Worm (Caenorhabditis elegans) whole organism, L1 larva: Measurements from ENCODE around the gene T12C9.7.

ENCODE experiments used
- C16A3.4 ChIP-seq: fragments of 150-350 bp; optimal IDR thresholded peaks from 2 replicates; lab custom pipeline; 2014; ENCODE audit warnings: missing biosample characterization, missing genetic modification characterization
- F16B12.6 ChIP-seq: fragments of 150-350 bp; optimal IDR thresholded peaks from 2 replicates; lab custom pipeline; 2014; ENCODE audit warnings: missing biosample characterization, missing genetic modification characterization
- aha-1 ChIP-seq: fragments of 150-350 bp; optimal IDR thresholded peaks from 2 replicates; lab custom pipeline; 2014; ENCODE audit warnings: missing biosample characterization, missing genetic modification characterization
- ama-1 ChIP-seq: fragments of 150-350 bp; optimal IDR thresholded peaks from 2 replicates; lab custom pipeline; 2014
- blmp-1 ChIP-seq: fragments of 150-350 bp; optimal IDR thresholded peaks from 2 replicates; lab custom pipeline; 2014; ENCODE audit warnings: missing biosample characterization, missing genetic modification characterization
- ceh-63 ChIP-seq: fragments of 200-800 bp; sonication (Bioruptor generic); optimal IDR thresholded peaks from 2 replicates; lab custom pipeline; 2018; ENCODE audit warnings: mild to moderate bottlenecking, missing genetic modification characterization, missing compliant biosample characterization
- ceh-82 ChIP-seq, 3 experiments: fragments of 150-350 bp in 1 of 3; sonication (generic microtip) in 2 of 3; optimal IDR thresholded peaks; 2 replicates each; lab custom pipeline; 2014 to 2017; ENCODE audit warnings: missing biosample characterization in 3 of 3, missing genetic modification characterization in 3 of 3
- ceh-88 ChIP-seq: fragments of 200-800 bp; sonication (Bioruptor generic); IDR thresholded peaks from 2 replicates; pipeline ENCODE4 v1.3.6; 2022; ENCODE audit warnings: missing genetic modification characterization, missing compliant biosample characterization
- ces-1 ChIP-seq: fragments of 150-350 bp; optimal IDR thresholded peaks from 2 replicates; lab custom pipeline; 2014; ENCODE audit warnings: missing biosample characterization, missing genetic modification reagents, missing genetic modification characterization
- dpl-1 ChIP-seq, 3 experiments: fragments of 150-350 bp in 2 of 3; sonication (generic microtip) in 1 of 3; optimal IDR thresholded peaks; 2 replicates each; lab custom pipeline; 2014 to 2017; ENCODE audit warnings: missing biosample characterization in 3 of 3, missing genetic modification characterization in 3 of 3, missing genetic modification reagents in 3 of 3
- efl-1 ChIP-seq, 4 experiments: fragments of 150-350 bp; optimal IDR thresholded peaks in 3 of 4; peaks in 1 of 4; 1 replicate in 1 of 4; 2 replicates in 3 of 4; lab custom pipeline; 2014; ENCODE audit warnings: missing biosample characterization in 2 of 4, missing genetic modification characterization in 2 of 4, missing genetic modification reagents in 2 of 4
- elt-2 ChIP-seq: sonication (generic microtip); optimal IDR thresholded peaks from 2 replicates; lab custom pipeline; 2016; ENCODE audit warnings: missing genetic modification characterization, mild to moderate bottlenecking, inconsistent platforms, missing compliant biosample characterization, missing genetic modification reagents
- elt-3 ChIP-seq, 6 experiments: fragments of 150-350 bp in 1 of 6; sonication (generic microtip); optimal IDR thresholded peaks; 2 replicates each; lab custom pipeline; 2017 to 2018; ENCODE audit warnings: missing biosample characterization in 6 of 6, missing genetic modification characterization in 6 of 6, inconsistent platforms in 1 of 6
- fkh-10 ChIP-seq: sonication (generic microtip); optimal IDR thresholded peaks from 2 replicates; lab custom pipeline; 2017; ENCODE audit warnings: missing biosample characterization, missing genetic modification reagents, missing genetic modification characterization
- hlh-4 ChIP-seq: sonication (generic microtip); optimal IDR thresholded peaks from 2 replicates; lab custom pipeline; 2016; ENCODE audit warnings: mild to moderate bottlenecking, missing genetic modification characterization, missing compliant biosample characterization
- hpl-2 ChIP-seq: fragments of 150-350 bp; optimal IDR thresholded peaks from 2 replicates; lab custom pipeline; 2014; ENCODE audit warnings: missing biosample characterization, missing genetic modification reagents, missing genetic modification characterization
- lin-15B ChIP-seq: fragments of 150-350 bp; sonication (generic microtip); optimal IDR thresholded peaks from 3 replicates; lab custom pipeline; 2014; ENCODE audit warnings: missing biosample characterization, missing genetic modification characterization
- lin-35 ChIP-seq, 2 experiments: fragments of 150-350 bp; optimal IDR thresholded peaks; 2 replicates each; lab custom pipeline; 2014; ENCODE audit warnings: missing biosample characterization in 2 of 2, missing genetic modification characterization in 2 of 2, missing genetic modification reagents in 2 of 2
- lir-3 ChIP-seq: sonication (generic microtip); optimal IDR thresholded peaks from 2 replicates; lab custom pipeline; 2016; ENCODE audit warnings: mild to moderate bottlenecking, missing genetic modification characterization, moderate library complexity, missing compliant biosample characterization; ENCODE audit not compliant: poor library complexity
- lsy-2 ChIP-seq, 2 experiments: fragments of 150-350 bp; optimal IDR thresholded peaks; 2 replicates each; lab custom pipeline; 2014; ENCODE audit warnings: missing biosample characterization in 2 of 2, missing genetic modification characterization in 2 of 2
- mdl-1 ChIP-seq, 2 experiments: fragments of 150-350 bp; optimal IDR thresholded peaks; 2 replicates each; lab custom pipeline; 2014 to 2017; ENCODE audit warnings: missing biosample characterization in 2 of 2, missing genetic modification characterization in 2 of 2, inconsistent platforms in 1 of 2
- mef-2 ChIP-seq: fragments of 150-350 bp; optimal IDR thresholded peaks from 2 replicates; lab custom pipeline; 2014; ENCODE audit warnings: missing biosample characterization, missing genetic modification characterization
- nhr-11 ChIP-seq: fragments of 150-350 bp; optimal IDR thresholded peaks from 2 replicates; lab custom pipeline; 2014; ENCODE audit warnings: missing biosample characterization, missing genetic modification characterization
- nhr-12 ChIP-seq: sonication (generic microtip); optimal IDR thresholded peaks from 2 replicates; lab custom pipeline; 2017; ENCODE audit warnings: missing biosample characterization, missing genetic modification characterization
- nhr-19 ChIP-seq: fragments of 200-800 bp; sonication (Bioruptor generic); conservative IDR thresholded peaks from 2 replicates; pipeline ENCODE4 v1.3.6; 2022; ENCODE audit warnings: missing genetic modification characterization, missing compliant biosample characterization
- nhr-237 ChIP-seq: fragments of 150-350 bp; optimal IDR thresholded peaks from 2 replicates; lab custom pipeline; 2014; ENCODE audit warnings: missing biosample characterization, missing genetic modification characterization
- nhr-47 ChIP-seq: sonication (generic microtip); optimal IDR thresholded peaks from 2 replicates; lab custom pipeline; 2016; ENCODE audit warnings: mild to moderate bottlenecking, missing genetic modification characterization, moderate library complexity, missing compliant biosample characterization
- nhr-76 ChIP-seq: sonication (generic microtip); optimal IDR thresholded peaks from 2 replicates; lab custom pipeline; 2017; ENCODE audit warnings: missing biosample characterization, missing genetic modification characterization
- nhr-77 ChIP-seq: fragments of 150-350 bp; optimal IDR thresholded peaks from 2 replicates; lab custom pipeline; 2014; ENCODE audit warnings: missing biosample characterization, missing genetic modification characterization
- nhr-84 ChIP-seq: sonication (generic microtip); optimal IDR thresholded peaks from 2 replicates; lab custom pipeline; 2017; ENCODE audit warnings: missing biosample characterization, missing genetic modification characterization
- nhr-85 ChIP-seq: sonication (generic microtip); peaks from one replicate; lab custom pipeline; 2016; ENCODE audit warnings: missing genetic modification characterization, inconsistent platforms, missing compliant biosample characterization
- pax-3 ChIP-seq: fragments of 200-800 bp; sonication (Bioruptor generic); optimal IDR thresholded peaks from 2 replicates; lab custom pipeline; 2018; ENCODE audit warnings: mild to moderate bottlenecking, missing genetic modification characterization, moderate library complexity, missing compliant biosample characterization
- pqm-1 ChIP-seq: sonication (generic microtip); optimal IDR thresholded peaks from 3 replicates; lab custom pipeline; 2017; ENCODE audit warnings: missing biosample characterization, missing genetic modification characterization
- snu-23 ChIP-seq: sonication (generic microtip); optimal IDR thresholded peaks from 2 replicates; lab custom pipeline; 2016; ENCODE audit warnings: missing genetic modification characterization, missing compliant biosample characterization
- swsn-7 ChIP-seq: sonication (generic microtip); optimal IDR thresholded peaks from 2 replicates; lab custom pipeline; 2016; ENCODE audit warnings: missing genetic modification characterization, missing compliant biosample characterization
- tbx-2 ChIP-seq: sonication (generic microtip); optimal IDR thresholded peaks from 2 replicates; lab custom pipeline; 2016; ENCODE audit warnings: missing genetic modification characterization, missing compliant biosample characterization
- tlp-1 ChIP-seq: fragments of 150-350 bp; optimal IDR thresholded peaks from 2 replicates; lab custom pipeline; 2014; ENCODE audit warnings: missing biosample characterization, missing genetic modification characterization
- zag-1 ChIP-seq: fragments of 150-350 bp; optimal IDR thresholded peaks from 2 replicates; lab custom pipeline; 2014; ENCODE audit warnings: missing biosample characterization, missing genetic modification characterization
- zip-4 ChIP-seq: fragments of 200-800 bp; sonication (Bioruptor generic); optimal IDR thresholded peaks from 2 replicates; lab custom pipeline; 2018; ENCODE audit warnings: mild to moderate bottlenecking, missing genetic modification characterization, moderate library complexity, missing compliant biosample characterization

The T12C9.7 gene

DNA sequence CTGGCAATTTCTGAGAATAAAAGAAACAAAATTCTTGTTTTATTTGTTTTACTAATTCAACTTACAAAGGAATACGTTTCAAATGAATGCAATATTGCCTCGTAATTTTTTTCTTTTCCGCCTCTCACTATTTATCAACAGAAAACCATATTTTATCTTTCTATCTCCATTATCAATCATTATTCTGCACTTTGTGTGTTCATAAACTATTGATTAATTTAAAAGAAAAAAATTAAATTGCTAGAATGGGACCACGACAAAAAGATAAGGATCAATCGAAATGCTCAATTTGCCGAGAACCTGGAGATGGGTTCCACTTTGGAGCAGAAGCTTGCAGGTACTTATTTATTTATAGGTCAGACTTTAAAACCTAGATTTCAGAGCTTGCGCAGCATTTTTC is 25.6 kb downstream of the T12C9.7 start, which contains the start of gene nhr-273:
Gene nhr-273, plus strand, starts transcription at position 167 of the 400 bp plus-strand sequence.
- TF ChIP-seq hlh-4 (tag; lab: Kevin White, UChicago) (no peak), elt-2 (tag; lab: Kevin White, UChicago) (peak; percentile 70)

DNA sequence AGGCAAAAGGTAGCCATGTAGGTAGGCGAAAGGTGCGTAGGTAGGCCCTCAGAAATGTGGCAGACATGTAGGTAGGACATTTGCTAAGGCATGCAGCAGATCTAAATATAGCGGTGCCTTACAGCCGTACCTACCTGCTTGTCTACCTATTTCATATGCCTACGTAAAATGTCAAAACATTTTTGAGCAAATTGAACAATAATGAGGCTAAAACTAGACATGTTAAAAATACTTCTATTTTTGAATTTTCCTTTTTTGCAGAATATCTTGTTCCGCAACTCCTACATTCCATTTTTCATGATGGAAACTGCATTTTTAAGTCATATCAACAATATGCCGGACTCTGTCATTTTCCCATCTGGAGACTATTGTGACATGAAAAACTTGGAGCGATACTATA is 26.5 kb downstream of the T12C9.7 start:
- TF ChIP-seq nhr-84 (tag; lab: Kevin White, UChicago) (no peak), nhr-47 (tag; lab: Kevin White, UChicago) (no peak), nhr-77 (tag; lab: Kevin White, UChicago) (no peak), lir-3 (tag; lab: Kevin White, UChicago) (no peak), ceh-63 (no peak), ama-1 (lab: Kevin White, UChicago) (no peak)

DNA sequence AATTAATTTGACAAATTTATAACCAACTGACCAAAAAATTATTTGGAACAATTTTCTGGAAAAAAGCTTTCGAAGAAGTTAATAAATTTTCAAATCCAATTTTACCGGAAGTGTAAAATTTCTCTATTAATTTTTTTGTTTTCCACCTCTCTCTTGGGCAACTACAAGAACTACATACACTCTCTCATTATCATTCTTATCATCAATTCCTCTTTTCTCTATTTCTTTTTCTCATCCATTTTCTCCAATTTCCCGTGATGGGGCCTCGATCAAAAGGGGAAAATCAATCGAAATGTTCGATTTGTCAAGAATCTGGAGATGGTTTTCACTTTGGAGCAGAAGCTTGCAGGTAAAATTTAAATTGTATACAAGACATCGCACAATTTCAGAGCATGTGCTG is 27.6 kb downstream of the T12C9.7 start, which contains the start of gene nhr-109:
Gene nhr-109, plus strand, starts transcription at position 222 of the 400 bp plus-strand sequence.
- TF ChIP-seq nhr-237: no peak
- peak in 1 of 6 experiments; percentile 45 for TF ChIP-seq elt-3 (tag; optimal IDR thresholded peaks at IDR 0.05; lab: Kevin White, UChicago)
- peak in 1 of 2 experiments; percentile 13 for TF ChIP-seq lin-35 (GFP tag; optimal IDR thresholded peaks at IDR 0.05; lab: Kevin White, UChicago)
- peak; percentile 6 for TF ChIP-seq elt-2 (tag; lab: Kevin White, UChicago)
- TF ChIP-seq lir-3 (tag; lab: Kevin White, UChicago): no peak

DNA sequence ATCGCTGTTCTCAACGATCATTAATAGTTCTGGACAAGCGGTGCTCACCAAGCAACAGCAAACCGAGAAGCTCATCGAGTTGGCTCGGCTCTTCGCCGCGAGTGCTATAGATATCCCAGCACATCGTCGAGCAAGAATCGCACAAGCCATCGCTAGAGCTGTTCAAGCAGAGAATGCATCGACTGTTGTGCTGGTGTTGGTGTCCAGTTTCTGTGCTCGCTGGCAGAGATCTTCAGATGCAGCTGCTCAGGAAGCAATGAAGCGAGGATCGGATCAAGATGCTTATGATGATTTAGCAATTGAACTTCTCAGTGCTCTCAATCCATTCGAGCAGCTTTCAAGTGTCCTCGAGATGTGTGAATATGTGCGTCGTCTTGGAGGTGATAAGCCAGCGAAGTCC is 32.6 kb downstream of the T12C9.7 start:
- no peak for TF ChIP-seq aha-1
- no peak for TF ChIP-seq tlp-1 (tag; lab: Kevin White, UChicago)
- no peak for TF ChIP-seq lsy-2 (tag; optimal IDR thresholded peaks at IDR 0.05; lab: Kevin White, UChicago)
- TF ChIP-seq tbx-2 (tag; lab: Kevin White, UChicago): no peak
- TF ChIP-seq C16A3.4 (tag; lab: Kevin White, UChicago): no peak
- no peak for TF ChIP-seq zag-1
- no peak for TF ChIP-seq mef-2 (tag; lab: Kevin White, UChicago)
- TF ChIP-seq ces-1 (GFP tag; lab: Kevin White, UChicago): no peak
- no peak for TF ChIP-seq pax-3 (tag; lab: Kevin White, UChicago)
- TF ChIP-seq blmp-1: no peak
- TF ChIP-seq nhr-19: no peak
- TF ChIP-seq nhr-76 (tag; lab: Kevin White, UChicago): no peak
- no peak for TF ChIP-seq lin-15B (tag; lab: Kevin White, UChicago)
- TF ChIP-seq zip-4 (GFP tag; lab: Kevin White, UChicago): no peak
- TF ChIP-seq hpl-2 (GFP tag; lab: Kevin White, UChicago): no peak
- TF ChIP-seq ceh-82 (tag; optimal IDR thresholded peaks at IDR 0.05; lab: Kevin White, UChicago): no peak
- no peak for TF ChIP-seq nhr-85
- TF ChIP-seq nhr-84 (tag; lab: Kevin White, UChicago): no peak
- no peak for TF ChIP-seq ceh-88 (GFP tag; lab: Robert Waterston, UW)
- TF ChIP-seq mdl-1 (tag; optimal IDR thresholded peaks at IDR 0.05; lab: Kevin White, UChicago): no peak

DNA sequence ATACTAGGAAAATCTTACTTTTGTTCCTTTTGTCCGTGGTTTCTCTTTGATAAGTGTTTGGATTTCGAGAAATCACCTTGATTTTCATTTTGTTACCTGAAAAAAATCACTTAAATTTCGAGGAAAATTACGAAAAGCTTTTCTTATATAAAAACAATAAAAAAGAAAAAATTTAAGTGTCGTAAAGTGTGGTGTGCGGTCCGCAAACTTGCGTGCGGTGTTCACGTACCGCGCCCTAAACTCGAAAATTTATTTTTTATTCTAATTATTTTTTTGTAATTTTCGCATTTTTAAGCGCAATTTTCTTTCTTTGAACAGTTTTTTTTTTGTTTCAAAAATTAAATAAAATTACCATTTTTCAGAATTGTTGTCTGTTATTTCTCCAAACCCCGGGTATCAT is 35.9 kb downstream of the T12C9.7 start, which contains the start of the genes dcaf-13 and toe-1:
Gene dcaf-13, minus strand, starts transcription at position 96 of the 400 bp plus-strand sequence.
Gene toe-1, plus strand, starts transcription at position 361 of the 400 bp plus-strand sequence.
- TF ChIP-seq F16B12.6 (tag; lab: Kevin White, UChicago): peak; percentile 84
- no peak for TF ChIP-seq nhr-12 (tag; lab: Kevin White, UChicago)
- no peak for TF ChIP-seq nhr-11
- TF ChIP-seq snu-23 (GFP tag; lab: Kevin White, UChicago): peak; percentile 25
- TF ChIP-seq lsy-2 (tag; optimal IDR thresholded peaks at IDR 0.05; lab: Kevin White, UChicago): peak; percentile 38 to 46
- peak in 1 of 6 experiments; percentile 39 for TF ChIP-seq elt-3 (tag; optimal IDR thresholded peaks at IDR 0.05; lab: Kevin White, UChicago)
- no peak for TF ChIP-seq pqm-1 (tag; lab: Kevin White, UChicago)
- peak; percentile 17 for TF ChIP-seq nhr-47 (tag; lab: Kevin White, UChicago)
- TF ChIP-seq efl-1 (optimal IDR thresholded peaks at IDR 0.05; lab: Kevin White, UChicago): peak; percentile 3 to 40
- TF ChIP-seq efl-1 (GFP tag; optimal IDR thresholded peaks at IDR 0.05 in 1 of 2; lab: Kevin White, UChicago): peak; percentile 44 to 68
- peak; percentile 26 to 35 (median 29) for TF ChIP-seq dpl-1 (GFP tag; optimal IDR thresholded peaks at IDR 0.05; lab: Kevin White, UChicago)
- TF ChIP-seq ceh-82 (tag; optimal IDR thresholded peaks at IDR 0.05; lab: Kevin White, UChicago): peak in 2 of 3 experiments; percentile 7 to 17
- TF ChIP-seq lin-35 (GFP tag; optimal IDR thresholded peaks at IDR 0.05; lab: Kevin White, UChicago): peak in 1 of 2 experiments; percentile 37
- peak; percentile 8 for TF ChIP-seq swsn-7 (tag; lab: Kevin White, UChicago)
- TF ChIP-seq C16A3.4 (tag; lab: Kevin White, UChicago): peak; percentile 6
- TF ChIP-seq fkh-10 (GFP tag; lab: Kevin White, UChicago): no peak
